Fruit fly (Drosophila melanogaster) whole organism, embryonic: ENCODE data around the gene GC.

Source experiments
- CG6791 ChIP-seq: fragments of 200-800 bp; sonication (Bioruptor generic); IDR thresholded peaks from 3 replicates; pipeline ENCODE4 v1.3.6; 2022; ENCODE audit warnings: missing biosample characterization, missing genetic modification characterization; ENCODE audit not compliant: partially characterized antibody
- CG8765 ChIP-seq: fragments of 200-800 bp; sonication (Bioruptor generic); IDR thresholded peaks from 2 replicates; pipeline ENCODE4 v1.3.6; 2022; ENCODE audit warnings: missing biosample characterization, missing genetic modification characterization
- CrebB ChIP-seq: fragments of 200-800 bp; sonication (Bioruptor generic); optimal IDR thresholded peaks from 3 replicates; lab custom pipeline; 2018; ENCODE audit warnings: missing biosample characterization, mild to moderate bottlenecking, missing genetic modification characterization
- GATAe ChIP-seq: fragments of 200-800 bp; sonication (Bioruptor generic); conservative IDR thresholded peaks from 2 replicates; pipeline ENCODE4 v1.3.6; 2022; ENCODE audit warnings: missing biosample characterization, missing genetic modification characterization

- no peak for TF ChIP-seq CG6791
- TF ChIP-seq CrebB (tag; lab: Kevin White, UChicago), result no peak
- no peak for TF ChIP-seq CG8765
- no peak for TF ChIP-seq GATAe (GFP tag; lab: Robert Waterston, UW)
These were observed 44.3 kb downstream of the GC start for dm6 chr3L:1584781-1585180.
